Worm (Caenorhabditis elegans): ENCODE data around the gene fbxa-194.

The fbxa-194 gene

DNA sequence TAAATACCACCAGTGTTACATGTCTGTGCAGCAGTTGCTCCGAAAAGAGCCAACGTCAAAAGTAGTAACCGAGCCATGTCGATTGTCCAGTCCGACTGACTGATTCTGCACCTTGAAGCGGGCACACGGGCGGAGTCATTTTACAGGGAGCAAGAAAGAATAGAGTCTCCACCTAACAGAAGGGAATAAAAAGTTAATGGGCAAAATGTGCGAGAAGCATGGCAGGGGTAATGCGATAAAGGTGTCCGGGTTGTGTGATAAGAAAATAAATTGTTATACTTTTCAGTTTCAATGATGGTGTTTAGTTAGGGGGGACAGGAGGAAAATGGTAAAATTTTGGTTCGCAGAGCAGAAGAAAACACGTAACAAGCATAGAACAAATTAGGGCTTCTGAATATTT, 23.2 kb downstream of the fbxa-194 start, which contains the start of gene clec-50:
clec-50 (minus strand) TSS at position 109 of the 400 bp plus-strand sequence.
- peak; percentile 68 for TF ChIP-seq hlh-11 (tag; optimal IDR thresholded peaks at IDR 0.05)
- peak; percentile 84 for TF ChIP-seq pqm-1 (tag; optimal IDR thresholded peaks at IDR 0.05)
- peak; percentile 80 for TF ChIP-seq php-3 (GFP tag; IDR thresholded peaks at IDR 0.05)
- peak; percentile 95 for TF ChIP-seq dmd-6 (GFP tag; IDR thresholded peaks at IDR 0.05)
- TF ChIP-seq daf-16 (GFP tag; optimal IDR thresholded peaks at IDR 0.05): no peak
- TF ChIP-seq daf-16 (tag; optimal IDR thresholded peaks at IDR 0.05): peak; percentile 51
- peak; percentile 75 for TF ChIP-seq nhr-28 (tag; optimal IDR thresholded peaks at IDR 0.05)
- no peak for TF ChIP-seq fos-1 (tag; optimal IDR thresholded peaks at IDR 0.05)
- peak; percentile 89 for TF ChIP-seq mxl-3 (GFP tag; optimal IDR thresholded peaks at IDR 0.05)
- no peak for TF ChIP-seq ceh-62 (tag; optimal IDR thresholded peaks at IDR 0.05)
- TF ChIP-seq lin-1 (GFP tag; IDR thresholded peaks at IDR 0.05): 0 out of 2 replicates have a peak, but pooled peaks have one; percentile 14
- peak; percentile 25 for TF ChIP-seq nhr-77 (tag; optimal IDR thresholded peaks at IDR 0.05)
- TF ChIP-seq nhr-237 (tag; optimal IDR thresholded peaks at IDR 0.05): no peak
- no peak for TF ChIP-seq lin-39 (tag; optimal IDR thresholded peaks at IDR 0.05)
- peak; percentile 35 for TF ChIP-seq dve-1 (tag; optimal IDR thresholded peaks at IDR 0.05; ENCODE audit: insufficient read depth)

DNA sequence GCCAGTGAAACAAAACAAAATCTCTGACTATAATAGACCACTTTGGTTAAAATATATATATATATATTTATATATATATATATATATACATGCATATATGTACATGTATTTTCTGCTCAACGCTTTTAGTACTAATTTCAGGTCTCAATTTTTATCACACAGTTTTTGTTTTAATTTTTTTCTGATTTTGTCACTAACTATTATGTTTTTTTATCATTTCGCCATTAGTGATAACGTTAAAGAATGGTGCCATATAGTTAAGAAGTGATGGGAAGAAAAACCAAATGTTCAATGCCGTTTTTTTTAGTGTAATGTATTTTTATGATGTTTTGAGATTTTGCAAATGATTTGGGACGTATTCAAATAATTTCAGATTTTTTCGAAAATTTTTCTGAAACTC, 24.2 kb downstream of the fbxa-194 start:
- TF ChIP-seq pqm-1 (tag; optimal IDR thresholded peaks at IDR 0.05) (peak; percentile 13), ceh-32 (tag; optimal IDR thresholded peaks at IDR 0.05; ENCODE audit: poor library complexity) (no peak), php-3 (GFP tag; IDR thresholded peaks at IDR 0.05) (0 out of 2 replicates have a peak, but pooled peaks have one; percentile 50), nhr-237 (tag; optimal IDR thresholded peaks at IDR 0.05) (no peak), gei-8 (GFP tag; optimal IDR thresholded peaks at IDR 0.05) (no peak), nhr-28 (tag; optimal IDR thresholded peaks at IDR 0.05) (peak; percentile 59), vab-7 (GFP tag; IDR thresholded peaks at IDR 0.05) (no peak), lin-13 (GFP tag; optimal IDR thresholded peaks at IDR 0.05) (no peak), lin-38 (GFP tag; IDR thresholded peaks at IDR 0.05) (no peak), fkh-10 (GFP tag; optimal IDR thresholded peaks at IDR 0.05) (no peak), dmd-9 (GFP tag; IDR thresholded peaks at IDR 0.05) (no peak), fos-1 (tag; optimal IDR thresholded peaks at IDR 0.05) (no peak), ceh-62 (tag; optimal IDR thresholded peaks at IDR 0.05) (no peak), saeg-2 (GFP tag; IDR thresholded peaks at IDR 0.05) (no peak), T20F7.1 (GFP tag; optimal IDR thresholded peaks at IDR 0.05) (no peak), tra-1 (GFP tag; IDR thresholded peaks at IDR 0.05) (no peak)

DNA sequence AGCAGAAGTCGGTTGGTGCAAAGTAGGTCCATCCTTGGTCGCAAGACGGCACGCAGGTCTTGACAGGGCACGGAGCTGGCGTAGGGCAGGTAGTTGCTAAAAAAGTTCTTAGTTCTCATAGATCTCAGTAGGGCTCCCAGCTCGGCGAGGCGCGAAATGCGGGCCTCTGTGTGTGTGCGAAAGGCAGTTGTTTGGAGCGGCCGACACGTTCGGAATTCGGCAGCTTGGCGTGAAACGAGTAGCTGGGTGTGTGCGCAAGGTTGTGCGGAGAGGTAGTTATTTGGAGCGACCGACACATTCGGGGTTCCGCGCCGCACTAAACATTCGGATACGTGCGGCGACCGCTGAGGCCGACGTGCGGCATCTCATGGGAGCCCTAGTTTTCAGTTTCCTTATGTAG, 25.6 kb downstream of the fbxa-194 start:
- TF ChIP-seq zfp-3 (GFP tag; conservative IDR thresholded peaks at IDR 0.05) (no peak), snpc-4 (tag; optimal IDR thresholded peaks at IDR 0.05) (no peak), lin-38 (GFP tag; IDR thresholded peaks at IDR 0.05) (no peak), mxl-2 (GFP tag; conservative IDR thresholded peaks at IDR 0.05) (no peak), madf-5 (GFP tag; IDR thresholded peaks at IDR 0.05) (no peak), spr-1 (tag; optimal IDR thresholded peaks at IDR 0.05) (no peak), set-16 (GFP tag; IDR thresholded peaks at IDR 0.05) (peak; percentile 76)

ce11 chrV:19751124-19751523, 27.4 kb downstream of the fbxa-194 start, which contains the start of gene clec-49:
Gene clec-49 (minus strand): TSS chrV:19751226.
- no peak for TF ChIP-seq R02D3.7 (tag; optimal IDR thresholded peaks at IDR 0.05)
- TF ChIP-seq lim-7 (GFP tag; IDR thresholded peaks at IDR 0.05): no peak
- peak; percentile 57 for TF ChIP-seq nhr-28 (tag; optimal IDR thresholded peaks at IDR 0.05)
- no peak for TF ChIP-seq saeg-2 (GFP tag; IDR thresholded peaks at IDR 0.05)
- TF ChIP-seq fkh-10 (GFP tag; optimal IDR thresholded peaks at IDR 0.05): no peak
- TF ChIP-seq pha-4 (GFP tag; IDR thresholded peaks at IDR 0.05): no peak
- no peak for TF ChIP-seq pha-4 (tag; optimal IDR thresholded peaks at IDR 0.05)
- TF ChIP-seq pqm-1 (tag; optimal IDR thresholded peaks at IDR 0.05): peak; percentile 57
- TF ChIP-seq hlh-11 (tag; optimal IDR thresholded peaks at IDR 0.05): peak; percentile 46
- TF ChIP-seq daf-16 (GFP tag; optimal IDR thresholded peaks at IDR 0.05): no peak
- TF ChIP-seq daf-16 (tag; optimal IDR thresholded peaks at IDR 0.05): peak; percentile 73
- TF ChIP-seq nhr-76 (tag; optimal IDR thresholded peaks at IDR 0.05): no peak
- TF ChIP-seq dve-1 (tag; optimal IDR thresholded peaks at IDR 0.05; ENCODE audit: insufficient read depth): peak; percentile 20
- TF ChIP-seq ztf-7 (tag; optimal IDR thresholded peaks at IDR 0.05): no peak
- no peak for TF ChIP-seq spr-3 (GFP tag; optimal IDR thresholded peaks at IDR 0.05)
- TF ChIP-seq vab-7 (GFP tag; IDR thresholded peaks at IDR 0.05): no peak
- TF ChIP-seq dmd-6 (GFP tag; IDR thresholded peaks at IDR 0.05): peak; percentile 84
- TF ChIP-seq F37D6.2 (tag; optimal IDR thresholded peaks at IDR 0.05): no peak
- TF ChIP-seq ZK546.5 (tag; optimal IDR thresholded peaks at IDR 0.05): no peak
- no peak for TF ChIP-seq spr-1 (tag; optimal IDR thresholded peaks at IDR 0.05)
- TF ChIP-seq lin-38 (GFP tag; IDR thresholded peaks at IDR 0.05): no peak
- TF ChIP-seq ztf-11 (tag; optimal IDR thresholded peaks at IDR 0.05): no peak
- TF ChIP-seq F44E2.7 (GFP tag; IDR thresholded peaks at IDR 0.05): no peak
- no peak for TF ChIP-seq lin-15B (tag; optimal IDR thresholded peaks at IDR 0.05)
- no peak for TF ChIP-seq Y5F2A.4 (GFP tag; optimal IDR thresholded peaks at IDR 0.05)
- TF ChIP-seq ces-1 (GFP tag; optimal IDR thresholded peaks at IDR 0.05): no peak
